Fruit fly (Drosophila melanogaster) whole organism, prepupa: ENCODE results near the gene Ing5.

Experiments
- CG10631 ChIP-seq: fragments of 200-800 bp; sonication (Bioruptor generic); optimal IDR thresholded peaks from 2 replicates; lab custom pipeline; 2016; ENCODE audit warnings: missing biosample characterization, missing genetic modification characterization
- CG11294 ChIP-seq: fragments of 200-800 bp; sonication (Bioruptor generic); IDR thresholded peaks from 2 replicates; pipeline ENCODE4 v1.3.6; 2022; ENCODE audit warnings: missing biosample characterization, missing genetic modification characterization
- CG11902 ChIP-seq: fragments of 200-800 bp; sonication (Bioruptor generic); optimal IDR thresholded peaks from 3 replicates; lab custom pipeline; 2016; ENCODE audit warnings: missing biosample characterization, missing genetic modification characterization
- CG1621 ChIP-seq: fragments of 200-800 bp; sonication (Bioruptor generic); optimal IDR thresholded peaks from 3 replicates; lab custom pipeline; 2018; ENCODE audit warnings: missing biosample characterization, mild to moderate bottlenecking, missing genetic modification characterization
- CG16779 ChIP-seq: fragments of 200-800 bp; sonication (Bioruptor generic); optimal IDR thresholded peaks from 3 replicates; lab custom pipeline; 2017; ENCODE audit warnings: missing biosample characterization, mild to moderate bottlenecking, missing genetic modification characterization
- CG31627 ChIP-seq: fragments of 200-800 bp; sonication (Bioruptor generic); optimal IDR thresholded peaks from 3 replicates; lab custom pipeline; 2016; ENCODE audit warnings: missing biosample characterization, missing genetic modification characterization
- CG34406 ChIP-seq: fragments of 200-800 bp; sonication (Bioruptor generic); optimal IDR thresholded peaks from 3 replicates; lab custom pipeline; 2016; ENCODE audit warnings: missing biosample characterization, missing genetic modification characterization
- CG3919 ChIP-seq: fragments of 200-800 bp; sonication (Bioruptor generic); optimal IDR thresholded peaks from 3 replicates; lab custom pipeline; 2016; ENCODE audit warnings: missing biosample characterization, missing genetic modification characterization
- CG6276 ChIP-seq: fragments of 200-800 bp; sonication (Bioruptor generic); optimal IDR thresholded peaks from 2 replicates; lab custom pipeline; 2017; ENCODE audit warnings: missing biosample characterization, mild to moderate bottlenecking, missing genetic modification characterization
- CG6792 ChIP-seq: fragments of 200-800 bp; sonication (Bioruptor generic); optimal IDR thresholded peaks from 3 replicates; lab custom pipeline; 2016; ENCODE audit warnings: missing biosample characterization, missing genetic modification characterization
- CG6854 ChIP-seq: fragments of 200-800 bp; sonication (Bioruptor generic); optimal IDR thresholded peaks from 2 replicates; lab custom pipeline; 2017; ENCODE audit warnings: missing biosample characterization, mild to moderate bottlenecking, missing genetic modification characterization
- CG8319 ChIP-seq: fragments of 200-800 bp; sonication (Bioruptor generic); optimal IDR thresholded peaks from 3 replicates; lab custom pipeline; 2016; ENCODE audit warnings: missing biosample characterization, missing genetic modification characterization
- CG9139 ChIP-seq: fragments of 200-800 bp; sonication (Bioruptor generic); optimal IDR thresholded peaks from 3 replicates; lab custom pipeline; 2017; ENCODE audit warnings: missing biosample characterization, mild to moderate bottlenecking, missing genetic modification characterization
- Eip75B ChIP-seq: fragments of 200-800 bp; sonication (Bioruptor generic); optimal IDR thresholded peaks from 3 replicates; lab custom pipeline; 2016; ENCODE audit warnings: missing biosample characterization, missing genetic modification characterization
- Eip78C ChIP-seq: fragments of 200-800 bp; sonication (Bioruptor generic); peaks from one replicate; lab custom pipeline; 2016; ENCODE audit warnings: missing biosample characterization, missing genetic modification characterization
- Ets21C ChIP-seq: fragments of 200-800 bp; sonication (Bioruptor generic); optimal IDR thresholded peaks from 3 replicates; lab custom pipeline; 2016; ENCODE audit warnings: missing biosample characterization, missing genetic modification characterization
- Gug ChIP-seq: fragments of 200-800 bp; sonication (Bioruptor generic); IDR thresholded peaks from 2 replicates; pipeline ENCODE4 v1.3.6; 2022; ENCODE audit warnings: missing biosample characterization, missing genetic modification characterization
- Hr39 ChIP-seq: fragments of 200-800 bp; sonication (Bioruptor generic); optimal IDR thresholded peaks from 2 replicates; lab custom pipeline; 2016; ENCODE audit warnings: missing biosample characterization, missing genetic modification characterization
- Hr4 ChIP-seq: fragments of 200-800 bp; sonication (Bioruptor generic); optimal IDR thresholded peaks from 3 replicates; lab custom pipeline; 2016; ENCODE audit warnings: missing biosample characterization, missing genetic modification characterization
- Met ChIP-seq: fragments of 200-800 bp; sonication (Bioruptor generic); optimal IDR thresholded peaks from 3 replicates; lab custom pipeline; 2016; ENCODE audit warnings: missing biosample characterization, missing genetic modification characterization
- Smox ChIP-seq: fragments of 200-800 bp; sonication (Bioruptor generic); optimal IDR thresholded peaks from 3 replicates; lab custom pipeline; 2016; ENCODE audit warnings: missing biosample characterization, missing genetic modification characterization
- Sox15 ChIP-seq: fragments of 200-800 bp; sonication (Bioruptor generic); optimal IDR thresholded peaks from 3 replicates; lab custom pipeline; 2016; ENCODE audit warnings: missing biosample characterization, missing genetic modification characterization
- achi ChIP-seq: fragments of 200-800 bp; sonication (Bioruptor generic); optimal IDR thresholded peaks from 3 replicates; lab custom pipeline; 2016; ENCODE audit warnings: missing biosample characterization, missing genetic modification characterization
- acj6 ChIP-seq: fragments of 200-800 bp; sonication (Bioruptor generic); optimal IDR thresholded peaks from 3 replicates; lab custom pipeline; 2016; ENCODE audit warnings: missing biosample characterization, missing genetic modification characterization
- cyc ChIP-seq: fragments of 200-800 bp; sonication (Bioruptor generic); optimal IDR thresholded peaks from 3 replicates; lab custom pipeline; 2016; ENCODE audit warnings: missing biosample characterization, missing genetic modification characterization
- dac ChIP-seq: fragments of 200-800 bp; sonication (Bioruptor generic); optimal IDR thresholded peaks from 2 replicates; lab custom pipeline; 2017; ENCODE audit warnings: missing biosample characterization, mild to moderate bottlenecking, missing genetic modification characterization
- eg ChIP-seq: fragments of 200-800 bp; sonication (Bioruptor generic); IDR thresholded peaks from 3 replicates; pipeline ENCODE4 v1.3.6; 2022; ENCODE audit warnings: missing biosample characterization, missing genetic modification characterization
- esn ChIP-seq: fragments of 200-800 bp; sonication (Bioruptor generic); optimal IDR thresholded peaks from 2 replicates; lab custom pipeline; 2016; ENCODE audit warnings: missing biosample characterization, mild to moderate bottlenecking, missing genetic modification characterization, moderate library complexity
- fd59A ChIP-seq: fragments of 200-800 bp; sonication (Bioruptor generic); optimal IDR thresholded peaks from 2 replicates; lab custom pipeline; 2017; ENCODE audit warnings: missing biosample characterization, mild to moderate bottlenecking, missing genetic modification characterization, missing genetic modification reagents
- lz ChIP-seq: fragments of 200-800 bp; sonication (Bioruptor generic); optimal IDR thresholded peaks from 3 replicates; lab custom pipeline; 2016; ENCODE audit warnings: missing biosample characterization, missing genetic modification characterization
- net ChIP-seq: fragments of 200-800 bp; sonication (Bioruptor generic); optimal IDR thresholded peaks from 3 replicates; lab custom pipeline; 2016; ENCODE audit warnings: missing biosample characterization, missing genetic modification characterization
- pdm3 ChIP-seq: fragments of 200-800 bp; sonication (Bioruptor generic); optimal IDR thresholded peaks from 3 replicates; lab custom pipeline; 2016; ENCODE audit warnings: missing biosample characterization, missing genetic modification characterization
- ss ChIP-seq, 2 experiments: fragments of 200-800 bp; sonication (Bioruptor generic); optimal IDR thresholded peaks; 2 replicates in 1 of 2; 3 replicates in 1 of 2; lab custom pipeline; 2017 to 2018; ENCODE audit warnings: mild to moderate bottlenecking in 2 of 2, missing biosample characterization in 2 of 2, missing genetic modification characterization in 2 of 2, moderate library complexity in 1 of 2
- svp ChIP-seq: fragments of 200-800 bp; sonication (Bioruptor generic); peaks from one replicate; lab custom pipeline; 2016; ENCODE audit warnings: missing biosample characterization, missing genetic modification characterization
- topi ChIP-seq: fragments of 200-800 bp; sonication (Bioruptor generic); optimal IDR thresholded peaks from 3 replicates; lab custom pipeline; 2016; ENCODE audit warnings: missing biosample characterization, missing genetic modification characterization

The Ing5 gene

DNA sequence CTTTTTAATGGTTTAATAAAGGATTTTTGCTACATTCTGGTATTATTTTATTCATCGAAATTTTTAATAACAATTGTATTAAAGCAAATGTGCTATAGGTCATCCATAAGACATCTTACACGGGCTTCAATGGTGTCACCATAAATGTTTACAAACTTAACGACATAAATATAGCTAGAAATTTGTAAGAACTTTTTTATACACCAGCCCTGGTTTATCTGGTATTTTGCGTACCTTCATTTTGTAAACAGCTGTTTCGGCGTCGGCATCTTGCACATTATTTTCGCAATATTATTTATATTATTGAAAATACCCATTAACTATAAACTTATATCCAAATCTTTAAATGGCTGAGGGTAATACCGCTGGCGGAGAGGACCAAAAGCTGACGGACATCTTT is 19.7 kb downstream of the Ing5 start, which contains the start of gene Tap42 (continued):
- peak; percentile 5 for TF ChIP-seq lz
- TF ChIP-seq Hr39 (GFP tag; lab: Kevin White, UChicago) = no peak
- no peak for TF ChIP-seq fd59A
- no peak for TF ChIP-seq Eip75B (GFP tag; lab: Kevin White, UChicago)
- TF ChIP-seq CG11902 = no peak
- TF ChIP-seq svp = no peak
- TF ChIP-seq CG10631 (GFP tag; lab: Kevin White, UChicago) = no peak
- peak; percentile 25 for TF ChIP-seq pdm3 (GFP tag; lab: Kevin White, UChicago)
- TF ChIP-seq CG9139 (GFP tag; lab: Kevin White, UChicago) = no peak
- TF ChIP-seq CG16779 (tag; lab: Kevin White, UChicago) = no peak
- TF ChIP-seq CG34406 = no peak
- no peak for TF ChIP-seq CG11294
- TF ChIP-seq esn (GFP tag; lab: Kevin White, UChicago) = peak; percentile 45

DNA sequence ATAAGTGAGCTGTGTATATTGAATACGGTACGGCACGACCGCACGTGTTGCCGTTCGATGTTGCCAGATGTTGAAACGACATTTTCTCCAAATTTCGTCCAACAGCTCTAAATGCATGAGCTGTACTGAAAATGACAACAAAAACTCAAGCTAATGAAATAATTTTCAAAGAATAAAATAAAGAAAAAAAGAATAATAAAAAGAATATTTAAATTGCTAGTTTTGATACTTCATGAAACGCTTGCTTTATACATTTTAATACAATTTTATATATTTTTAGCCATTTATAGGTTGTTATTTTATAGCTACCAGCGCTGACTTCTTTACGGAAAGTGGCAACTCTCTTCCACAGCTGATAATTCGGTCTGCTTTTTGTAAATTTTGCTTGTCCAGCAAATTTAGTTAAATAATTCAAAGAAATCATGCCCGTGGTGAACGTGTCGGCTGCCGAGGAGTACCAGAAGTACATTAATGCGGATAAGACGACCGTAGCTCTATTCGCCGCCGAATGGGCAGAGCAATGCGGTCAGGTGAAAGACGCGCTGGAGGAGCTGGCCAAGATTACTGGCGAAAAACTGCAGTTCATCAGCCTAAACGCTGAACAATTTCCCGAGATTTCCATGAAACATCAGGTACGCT is 20.9 kb downstream of the Ing5 start, which contains the start of the genes Nnp-1 and Grx3:
Gene Nnp-1 (minus strand): TSS at position 81 of the 639 bp plus-strand sequence.
Gene Grx3 (plus strand): TSS at position 339 of the 639 bp plus-strand sequence.
- TF ChIP-seq CG34406 (peak; percentile 43), topi (GFP tag; lab: Kevin White, UChicago) (no peak), ss (GFP tag; optimal IDR thresholded peaks at IDR 0.05; lab: Kevin White, UChicago) (no peak), achi (GFP tag; lab: Kevin White, UChicago) (peak; percentile 52), CG10631 (GFP tag; lab: Kevin White, UChicago) (peak; percentile 57), dac (GFP tag; lab: Kevin White, UChicago) (no peak), CG11902 (peak; percentile 26), CG3919 (no peak), CG6792 (no peak), Hr4 (GFP tag; lab: Kevin White, UChicago) (no peak), CG6854 (no peak), acj6 (peak; percentile 59), CG1621 (tag; lab: Kevin White, UChicago) (peak; percentile 75), Ets21C (GFP tag; lab: Kevin White, UChicago) (peak; percentile 20), CG9139 (GFP tag; lab: Kevin White, UChicago) (no peak), Gug (GFP tag; lab: Robert Waterston, UW) (no peak), Hr39 (GFP tag; lab: Kevin White, UChicago) (peak; percentile 45), Smox (GFP tag; lab: Kevin White, UChicago) (peak; percentile 39), Sox15 (GFP tag; lab: Kevin White, UChicago) (peak; percentile 20), CG8319 (peak; percentile 22), cyc (GFP tag; lab: Kevin White, UChicago) (peak; percentile 35), eg (GFP tag; lab: Robert Waterston, UW) (peak; percentile 32; the same call in 1 of the 3 replicates), net (no peak), lz (peak; percentile 48), fd59A (no peak), Met (no peak), CG31627 (peak; percentile 27), CG6276 (GFP tag; lab: Kevin White, UChicago) (no peak)

DNA sequence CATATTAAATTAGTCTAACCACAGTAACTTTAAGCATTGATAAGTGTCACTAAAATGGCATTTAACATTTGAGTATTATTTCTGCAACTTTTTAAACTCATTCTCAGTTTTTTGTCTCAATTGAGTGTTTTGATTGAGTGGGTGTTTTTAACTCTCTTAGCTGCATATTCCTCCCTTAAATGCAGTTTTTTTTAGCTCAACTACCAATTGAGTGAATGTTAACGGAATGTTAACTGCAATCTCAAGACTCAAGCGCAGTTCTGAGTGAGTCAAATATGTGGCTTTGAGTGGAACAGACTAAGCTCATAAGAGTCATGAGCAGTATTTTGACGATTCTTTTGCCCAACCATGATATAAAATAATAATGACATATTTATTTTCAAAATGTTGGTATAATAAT is 24.2 kb downstream of the Ing5 start:
- TF ChIP-seq Eip78C (GFP tag; lab: Kevin White, UChicago) (no peak), CG11294 (no peak)

DNA sequence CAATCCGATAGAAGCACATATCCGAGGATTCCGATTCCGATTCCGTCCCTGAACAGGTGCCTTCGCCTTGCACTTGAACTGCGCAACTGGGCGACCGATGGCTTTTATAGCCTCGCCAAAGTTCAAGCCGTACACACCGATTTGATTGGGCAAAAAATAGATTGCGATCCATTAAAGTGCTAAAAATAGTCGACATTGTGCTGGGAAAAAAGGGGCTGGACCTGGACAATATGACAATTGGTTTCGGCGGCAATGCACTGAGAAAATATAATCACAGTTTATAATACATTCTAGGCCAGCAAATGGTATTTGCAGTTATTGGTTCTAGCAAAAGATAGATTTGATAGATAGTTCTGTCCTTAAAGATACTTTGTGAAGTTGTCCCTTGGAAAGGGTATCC is 25.6 kb downstream of the Ing5 start, which contains the start of gene CG9377:
Gene CG9377 (minus strand): TSS at position 101 of the 400 bp plus-strand sequence.
- no peak for TF ChIP-seq svp
- TF ChIP-seq CG16779 (tag; lab: Kevin White, UChicago) = no peak
